Worm (Caenorhabditis elegans) whole organism, L4 larva: Measurements from ENCODE around the gene rpap-3.

ENCODE experiments used
- dpl-1 ChIP-seq: fragments of 150-350 bp; optimal IDR thresholded peaks from 2 replicates; lab custom pipeline; 2014; ENCODE audit warnings: missing biosample characterization, missing genetic modification reagents, missing genetic modification characterization
- hlh-30 ChIP-seq: sonication (generic microtip); optimal IDR thresholded peaks from 2 replicates; lab custom pipeline; 2017; ENCODE audit warnings: antibody characterized with exemption, mild to moderate bottlenecking, missing genetic modification characterization, missing compliant biosample characterization; ENCODE audit not compliant: insufficient read depth
- lsy-2 ChIP-seq, 2 experiments: fragments of 150-350 bp in 1 of 2; sonication (generic microtip) in 1 of 2; optimal IDR thresholded peaks; 2 replicates each; lab custom pipeline; 2014 to 2017; ENCODE audit warnings: missing biosample characterization in 2 of 2, missing genetic modification characterization in 2 of 2
- mdt-29 ChIP-seq: fragments of 200-800 bp; sonication (Bioruptor generic); IDR thresholded peaks from 2 replicates; pipeline ENCODE4 v1.3.6; 2022; ENCODE audit warnings: missing genetic modification reagents, missing genetic modification characterization, missing compliant biosample characterization

DNA sequence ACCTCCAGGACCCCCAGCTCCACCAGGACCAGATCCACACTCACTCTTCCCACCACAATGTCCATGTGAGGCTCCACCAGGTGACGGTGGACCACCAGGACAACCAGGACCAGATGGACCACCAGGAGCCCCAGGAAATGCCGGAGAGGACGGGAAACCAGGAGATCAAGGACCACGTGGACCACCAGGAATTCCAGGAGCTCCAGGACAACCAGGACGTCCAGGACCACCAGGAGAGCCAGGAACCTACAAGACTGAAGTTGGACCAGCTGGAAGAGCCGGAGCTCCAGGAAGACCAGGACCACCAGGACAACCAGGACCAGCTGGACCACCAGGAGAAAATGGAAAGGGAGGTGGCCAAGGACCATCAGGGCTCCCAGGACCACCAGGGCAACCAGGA lies 24.7 kb downstream of the rpap-3 start:
- no peak for TF ChIP-seq mdt-29 (GFP tag; lab: Robert Waterston, UW)
- TF ChIP-seq hlh-30, result no peak
- no peak for TF ChIP-seq dpl-1 (GFP tag; lab: Kevin White, UChicago)
- TF ChIP-seq lsy-2 (tag; optimal IDR thresholded peaks at IDR 0.05; lab: Kevin White, UChicago), result no peak
